Worm (Caenorhabditis elegans) whole organism, dauer: Measurements from ENCODE around the gene srh-145.
"Not testable (repeated sequence)": the region's sequence is repeated elsewhere in the genome, so short reads cannot be mapped to it uniquely, and the experiment has no call there.

Source experiments
- unc-62 ChIP-seq: sonication (generic microtip); optimal IDR thresholded peaks from 2 replicates; lab custom pipeline; 2017; ENCODE audit warnings: missing biosample characterization, missing genetic modification reagents, missing genetic modification characterization

Gene srh-145

ce11 chrV:16410521-16410920 is at the start of gene srh-145:
TSS of gene srh-145 (plus strand) at chrV:16410713.
- TF ChIP-seq unc-62 (GFP tag; lab: Kevin White, UChicago): no peak

- TF ChIP-seq unc-62 (GFP tag; lab: Kevin White, UChicago): no peak
Observed at ce11 chrV:16361350-16361749, 49.2 kb upstream of the srh-145 start.

ce11 chrV:16367575-16367974 is 42.9 kb upstream of the srh-145 start, which contains the start of gene W08G11.3:
TSS of gene W08G11.3 (plus strand) at chrV:16367681.
- no peak for TF ChIP-seq unc-62 (GFP tag; lab: Kevin White, UChicago)

ce11 chrV:16368143-16368542 is 42.4 kb upstream of the srh-145 start:
- no peak for TF ChIP-seq unc-62 (GFP tag; lab: Kevin White, UChicago)

- TF ChIP-seq unc-62 (GFP tag; lab: Kevin White, UChicago): no peak
Observed at ce11 chrV:16370039-16370438, 40.5 kb upstream of the srh-145 start.

- no peak for TF ChIP-seq unc-62 (GFP tag; lab: Kevin White, UChicago)
Observed at ce11 chrV:16374676-16375075, 35.8 kb upstream of the srh-145 start, which contains the start of gene srv-34. TSS of gene srv-34 (minus strand) at chrV:16374776.

- no peak for TF ChIP-seq unc-62 (GFP tag; lab: Kevin White, UChicago)
Observed at ce11 chrV:16376430-16376948, 34.0 kb upstream of the srh-145 start.

ce11 chrV:16377188-16377587 is 33.3 kb upstream of the srh-145 start:
- TF ChIP-seq unc-62 (GFP tag; lab: Kevin White, UChicago): no peak

- no peak for TF ChIP-seq unc-62 (GFP tag; lab: Kevin White, UChicago)
Observed at ce11 chrV:16377849-16378248, 32.7 kb upstream of the srh-145 start, which contains the start of gene F13A7.1. TSS of gene F13A7.1 (minus strand) at chrV:16377949.

ce11 chrV:16382949-16383348 is 27.6 kb upstream of the srh-145 start:
- TF ChIP-seq unc-62 (GFP tag; lab: Kevin White, UChicago): no peak

ce11 chrV:16383729-16384128 is 26.8 kb upstream of the srh-145 start, which contains the start of gene F13A7.7:
TSS of gene F13A7.7 (minus strand) at chrV:16383829.
- not testable (repeated sequence) for TF ChIP-seq unc-62 (GFP tag; lab: Kevin White, UChicago)

ce11 chrV:16388268-16388667 is 22.2 kb upstream of the srh-145 start, which contains the start of gene sri-65:
TSS of gene sri-65 (minus strand) at chrV:16388368.
- no peak for TF ChIP-seq unc-62 (GFP tag; lab: Kevin White, UChicago)

ce11 chrV:16390655-16391054 is 19.9 kb upstream of the srh-145 start, which contains the start of gene gst-44:
TSS of gene gst-44 (plus strand) at chrV:16390891.
- TF ChIP-seq unc-62 (GFP tag; lab: Kevin White, UChicago): no peak

ce11 chrV:16393728-16394127 is 16.8 kb upstream of the srh-145 start, which contains the start of gene srd-63:
TSS of gene srd-63 (minus strand) at chrV:16393828.
- no peak for TF ChIP-seq unc-62 (GFP tag; lab: Kevin White, UChicago)

ce11 chrV:16395131-16395530 is 15.4 kb upstream of the srh-145 start, which contains the start of gene F13A7.11:
TSS of gene F13A7.11 (minus strand) at chrV:16395304.
- TF ChIP-seq unc-62 (GFP tag; lab: Kevin White, UChicago): no peak

ce11 chrV:16395739-16396138 is 14.8 kb upstream of the srh-145 start, which contains the start of gene F13A7.12:
TSS of gene F13A7.12 (plus strand) at chrV:16396039.
- TF ChIP-seq unc-62 (GFP tag; lab: Kevin White, UChicago): no peak

- no peak for TF ChIP-seq unc-62 (GFP tag; lab: Kevin White, UChicago)
Observed at ce11 chrV:16399388-16399787, 11.1 kb upstream of the srh-145 start, which contains the start of gene sre-36. TSS of gene sre-36 (plus strand) at chrV:16399688.
